Fruit fly (Drosophila melanogaster) whole organism, adult: ENCODE data around the gene CG5966.
A peak's percentile ranks its signal among the peaks of the same experiment; 100 is the strongest.

Source experiments
- CG11617 ChIP-seq: fragments of 200-800 bp; sonication (Bioruptor generic); optimal IDR thresholded peaks from 2 replicates; lab custom pipeline; 2017; ENCODE audit warnings: mild to moderate bottlenecking, missing biosample characterization, missing genetic modification reagents, missing genetic modification characterization
- CG12768 ChIP-seq: fragments of 200-800 bp; sonication (Bioruptor generic); optimal IDR thresholded peaks from 2 replicates; lab custom pipeline; 2017; ENCODE audit warnings: missing biosample characterization, missing genetic modification characterization, mild to moderate bottlenecking, moderate library complexity, missing genetic modification reagents
- CG14711 ChIP-seq: fragments of 200-800 bp; sonication (Bioruptor generic); optimal IDR thresholded peaks from 2 replicates; lab custom pipeline; 2018; ENCODE audit warnings: missing biosample characterization, mild to moderate bottlenecking, missing genetic modification characterization, moderate library complexity
- CG1620 ChIP-seq: fragments of 200-800 bp; sonication (Bioruptor generic); optimal IDR thresholded peaks from 2 replicates; lab custom pipeline; 2016; ENCODE audit warnings: missing biosample characterization, missing genetic modification characterization
- CG33017 ChIP-seq: fragments of 200-800 bp; sonication (Bioruptor generic); optimal IDR thresholded peaks from 2 replicates; lab custom pipeline; 2018; ENCODE audit warnings: missing biosample characterization, mild to moderate bottlenecking, missing genetic modification characterization, moderate library complexity
- CG5204 ChIP-seq: fragments of 200-800 bp; sonication (Bioruptor generic); optimal IDR thresholded peaks from 2 replicates; lab custom pipeline; 2016; ENCODE audit warnings: missing biosample characterization, missing genetic modification characterization
- CG7045 ChIP-seq: fragments of 200-800 bp; sonication (Bioruptor generic); optimal IDR thresholded peaks from 2 replicates; lab custom pipeline; 2017; ENCODE audit warnings: missing biosample characterization, mild to moderate bottlenecking, missing genetic modification characterization
- CG7101 ChIP-seq: fragments of 200-800 bp; sonication (Bioruptor generic); optimal IDR thresholded peaks from 2 replicates; lab custom pipeline; 2018; ENCODE audit warnings: missing biosample characterization, mild to moderate bottlenecking, missing genetic modification characterization, moderate library complexity
- Clk ChIP-seq: fragments of 200-800 bp; sonication (Bioruptor generic); optimal IDR thresholded peaks from 2 replicates; lab custom pipeline; 2017; ENCODE audit warnings: missing biosample characterization, missing genetic modification characterization
- Crg-1 ChIP-seq: fragments of 200-800 bp; sonication (Bioruptor generic); optimal IDR thresholded peaks from 2 replicates; lab custom pipeline; 2016; ENCODE audit warnings: missing biosample characterization, missing genetic modification characterization
- Hr96 ChIP-seq: fragments of 200-800 bp; sonication (Bioruptor generic); optimal IDR thresholded peaks from 2 replicates; lab custom pipeline; 2016; ENCODE audit warnings: missing biosample characterization, missing genetic modification characterization
- Mnt ChIP-seq: fragments of 200-800 bp; sonication (Bioruptor generic); optimal IDR thresholded peaks from 2 replicates; lab custom pipeline; 2016; ENCODE audit warnings: missing biosample characterization, mild to moderate bottlenecking, missing genetic modification characterization
- bab1 ChIP-seq: fragments of 200-800 bp; sonication (Bioruptor generic); optimal IDR thresholded peaks from 3 replicates; lab custom pipeline; 2019; ENCODE audit warnings: missing biosample characterization, mild to moderate bottlenecking, missing genetic modification characterization, moderate library complexity
- cic ChIP-seq: fragments of 200-800 bp; sonication (Bioruptor generic); optimal IDR thresholded peaks from 2 replicates; lab custom pipeline; 2017; ENCODE audit warnings: missing biosample characterization, mild to moderate bottlenecking, missing genetic modification characterization, moderate library complexity
- cnc ChIP-seq, 2 experiments: fragments of >200 bp; optimal IDR thresholded peaks; 2 replicates each; lab custom pipeline; 2017
- kay ChIP-seq: fragments of 200-800 bp; sonication (Bioruptor generic); peaks from one replicate; lab custom pipeline; 2016; ENCODE audit warnings: missing biosample characterization, missing genetic modification characterization, borderline replicate concordance
- ovo ChIP-seq: fragments of 200-800 bp; sonication (Bioruptor generic); optimal IDR thresholded peaks from 2 replicates; lab custom pipeline; 2016; ENCODE audit warnings: missing biosample characterization, missing genetic modification characterization
- pad ChIP-seq: fragments of 200-800 bp; sonication (Bioruptor generic); optimal IDR thresholded peaks from 3 replicates; lab custom pipeline; 2017; ENCODE audit warnings: missing biosample characterization, missing genetic modification characterization, mild to moderate bottlenecking, moderate library complexity, missing genetic modification reagents
- tj ChIP-seq: fragments of 200-800 bp; sonication (Bioruptor generic); optimal IDR thresholded peaks from 3 replicates; lab custom pipeline; 2017; ENCODE audit warnings: missing biosample characterization, mild to moderate bottlenecking, missing genetic modification characterization, moderate library complexity
- toe ChIP-seq: fragments of 200-800 bp; sonication (Bioruptor generic); optimal IDR thresholded peaks from 2 replicates; lab custom pipeline; 2016; ENCODE audit warnings: missing biosample characterization, missing genetic modification characterization

CG5966 gene

dm6 chrX:6030593-6030992 is 42.0 kb downstream of the CG5966 start:
- no peak for TF ChIP-seq cic (GFP tag; lab: Kevin White, UChicago)

dm6 chrX:6031692-6032091 is 43.1 kb downstream of the CG5966 start:
- no peak for TF ChIP-seq CG7101
- no peak for TF ChIP-seq CG1620 (GFP tag; lab: Kevin White, UChicago)
- TF ChIP-seq tj (GFP tag; lab: Kevin White, UChicago) = no peak
- TF ChIP-seq Clk (GFP tag; lab: Kevin White, UChicago) = no peak
- TF ChIP-seq toe (GFP tag; lab: Kevin White, UChicago) = no peak
- no peak for TF ChIP-seq pad
- no peak for TF ChIP-seq Hr96 (GFP tag; lab: Kevin White, UChicago)
- TF ChIP-seq cic (GFP tag; lab: Kevin White, UChicago) = no peak
- TF ChIP-seq Mnt (GFP tag; lab: Kevin White, UChicago) = no peak
- no peak for TF ChIP-seq CG33017 (tag; lab: Kevin White, UChicago)
- no peak for TF ChIP-seq CG5204 (GFP tag; lab: Kevin White, UChicago)
- TF ChIP-seq CG11617 (GFP tag; lab: Kevin White, UChicago) = no peak

DNA sequence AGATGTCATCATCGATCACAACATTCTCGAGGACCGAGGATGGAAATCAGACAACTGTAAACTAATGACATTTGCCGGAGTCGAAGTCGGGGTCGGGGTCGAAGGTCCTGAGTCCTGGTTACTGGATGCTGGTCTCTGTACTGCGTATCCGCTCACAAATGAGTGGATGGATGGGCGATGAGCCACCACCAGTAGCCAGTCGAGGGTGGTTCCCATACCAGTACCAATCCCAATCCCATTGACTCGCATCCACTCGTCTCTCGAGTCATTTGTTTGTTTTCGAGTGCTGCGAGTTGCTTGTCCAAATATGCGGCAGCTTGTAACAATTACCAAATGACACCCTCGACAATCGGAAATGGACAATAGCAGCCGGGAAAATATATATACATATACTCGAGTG is 44.2 kb downstream of the CG5966 start:
- TF ChIP-seq CG12768 (GFP tag; lab: Kevin White, UChicago) (no peak), tj (GFP tag; lab: Kevin White, UChicago) (no peak), Crg-1 (GFP tag; lab: Kevin White, UChicago) (no peak)

dm6 chrX:6034741-6035140 is 46.1 kb downstream of the CG5966 start:
- TF ChIP-seq Mnt (GFP tag; lab: Kevin White, UChicago) = no peak
- no peak for TF ChIP-seq CG33017 (tag; lab: Kevin White, UChicago)
- TF ChIP-seq CG14711 (tag; lab: Kevin White, UChicago) = no peak
- TF ChIP-seq cnc (optimal IDR thresholded peaks at IDR 0.05; lab: Kevin White, UChicago) = no peak
- no peak for TF ChIP-seq cic (GFP tag; lab: Kevin White, UChicago)
- TF ChIP-seq CG1620 (GFP tag; lab: Kevin White, UChicago) = no peak
- TF ChIP-seq Clk (GFP tag; lab: Kevin White, UChicago) = no peak
- no peak for TF ChIP-seq pad
- TF ChIP-seq Crg-1 (GFP tag; lab: Kevin White, UChicago) = no peak
- no peak for TF ChIP-seq CG5204 (GFP tag; lab: Kevin White, UChicago)
- no peak for TF ChIP-seq CG12768 (GFP tag; lab: Kevin White, UChicago)
- no peak for TF ChIP-seq Hr96 (GFP tag; lab: Kevin White, UChicago)
- TF ChIP-seq ovo (GFP tag; lab: Kevin White, UChicago) = no peak
- TF ChIP-seq CG11617 (GFP tag; lab: Kevin White, UChicago) = no peak
- no peak for TF ChIP-seq CG7101
- no peak for TF ChIP-seq CG7045 (GFP tag; lab: Kevin White, UChicago)
- no peak for TF ChIP-seq kay
- no peak for TF ChIP-seq tj (GFP tag; lab: Kevin White, UChicago)
- no peak for TF ChIP-seq bab1 (GFP tag; lab: Kevin White, UChicago)
- TF ChIP-seq toe (GFP tag; lab: Kevin White, UChicago) = no peak

- TF ChIP-seq CG1620 (GFP tag; lab: Kevin White, UChicago) (no peak), tj (GFP tag; lab: Kevin White, UChicago) (no peak), Crg-1 (GFP tag; lab: Kevin White, UChicago) (no peak), Clk (GFP tag; lab: Kevin White, UChicago) (no peak), toe (GFP tag; lab: Kevin White, UChicago) (no peak), cic (GFP tag; lab: Kevin White, UChicago) (no peak), CG12768 (GFP tag; lab: Kevin White, UChicago) (no peak), cnc (optimal IDR thresholded peaks at IDR 0.05; lab: Kevin White, UChicago) (no peak), ovo (GFP tag; lab: Kevin White, UChicago) (no peak), CG5204 (GFP tag; lab: Kevin White, UChicago) (no peak), Hr96 (GFP tag; lab: Kevin White, UChicago) (no peak), kay (no peak)
Observed at dm6 chrX:6035359-6035758, 46.8 kb downstream of the CG5966 start.

dm6 chrX:6037180-6037946 is 48.8 kb downstream of the CG5966 start, which contains the start of the genes rux and MCTS1:
TSS of gene rux (minus strand) at chrX:6037800.
TSS of gene MCTS1 (plus strand) at chrX:6037892.
- TF ChIP-seq cic (GFP tag; lab: Kevin White, UChicago) (no peak), cnc (optimal IDR thresholded peaks at IDR 0.05; lab: Kevin White, UChicago) (no peak), kay (peak; percentile 7), CG33017 (tag; lab: Kevin White, UChicago) (no peak), ovo (GFP tag; lab: Kevin White, UChicago) (peak; percentile 30), CG7101 (peak; percentile 55), Crg-1 (GFP tag; lab: Kevin White, UChicago) (peak; percentile 48), Clk (GFP tag; lab: Kevin White, UChicago) (no peak), toe (GFP tag; lab: Kevin White, UChicago) (peak; percentile 58), tj (GFP tag; lab: Kevin White, UChicago) (peak; percentile 3), CG14711 (tag; lab: Kevin White, UChicago) (no peak), bab1 (GFP tag; lab: Kevin White, UChicago) (peak; percentile 26), Hr96 (GFP tag; lab: Kevin White, UChicago) (peak; percentile 59), Mnt (GFP tag; lab: Kevin White, UChicago) (peak; percentile 53), CG1620 (GFP tag; lab: Kevin White, UChicago) (peak; percentile 53), CG12768 (GFP tag; lab: Kevin White, UChicago) (peak; percentile 16), pad (peak; percentile 40), CG5204 (GFP tag; lab: Kevin White, UChicago) (peak; percentile 28), CG7045 (GFP tag; lab: Kevin White, UChicago) (no peak), CG11617 (GFP tag; lab: Kevin White, UChicago) (peak; percentile 27)
